Fruit fly (Drosophila melanogaster): Measurements from ENCODE around the gene COX4.

COX4 gene

dm6 chr2L:19958520-19959161 lies at the start of gene COX4 (continued):
- TF ChIP-seq CG4424 (GFP tag; optimal IDR thresholded peaks at IDR 0.05) = no peak
- no peak for TF ChIP-seq CG3838 (GFP tag; optimal IDR thresholded peaks at IDR 0.05)
- TF ChIP-seq Dip3 (GFP tag; optimal IDR thresholded peaks at IDR 0.05) = no peak
- no peak for TF ChIP-seq bcd (GFP tag; optimal IDR thresholded peaks at IDR 0.05)
- TF ChIP-seq wor (GFP tag; IDR thresholded peaks at IDR 0.05) = no peak
- TF ChIP-seq Ets65A (GFP tag) = no peak
- peak; percentile 77 for TF ChIP-seq knrl (GFP tag; IDR thresholded peaks at IDR 0.05; ENCODE audit: partially characterized antibody)
- no peak for TF ChIP-seq stc (GFP tag; IDR thresholded peaks at IDR 0.05)
- no peak for TF ChIP-seq cato (GFP tag; optimal IDR thresholded peaks at IDR 0.05; ENCODE audit: borderline replicate concordance)
- TF ChIP-seq CG14965 (GFP tag; optimal IDR thresholded peaks at IDR 0.05; ENCODE audit: borderline replicate concordance) = no peak
- no peak for TF ChIP-seq slou (GFP tag; optimal IDR thresholded peaks at IDR 0.05)
- no peak for TF ChIP-seq CG15073 (GFP tag; optimal IDR thresholded peaks at IDR 0.05)
- TF ChIP-seq jing (GFP tag; optimal IDR thresholded peaks at IDR 0.05) = no peak
- TF ChIP-seq CG7271 (tag; optimal IDR thresholded peaks at IDR 0.05) = no peak
- TF ChIP-seq CG6765 (GFP tag; optimal IDR thresholded peaks at IDR 0.05) = no peak
- peak; percentile 22 for TF ChIP-seq sna (GFP tag; IDR thresholded peaks at IDR 0.05; ENCODE audit: partially characterized antibody)
- TF ChIP-seq nmo (GFP tag; optimal IDR thresholded peaks at IDR 0.05) = peak; percentile 24
- no peak for TF ChIP-seq CG8478 (optimal IDR thresholded peaks at IDR 0.05)
- TF ChIP-seq chn (GFP tag; optimal IDR thresholded peaks at IDR 0.05) = no peak
- no peak for TF ChIP-seq Fer1 (GFP tag; optimal IDR thresholded peaks at IDR 0.05)
- TF ChIP-seq dmrt11E (tag; optimal IDR thresholded peaks at IDR 0.05) = no peak
- TF ChIP-seq CG3995 (GFP tag; optimal IDR thresholded peaks at IDR 0.05) = peak; percentile 18
- TF ChIP-seq CG11085 (GFP tag; IDR thresholded peaks at IDR 0.05) = no peak
- no peak for TF ChIP-seq twi (tag; optimal IDR thresholded peaks at IDR 0.05)
- no peak for TF ChIP-seq lbe (GFP tag; optimal IDR thresholded peaks at IDR 0.05)
- no peak for TF ChIP-seq vvl (GFP tag; IDR thresholded peaks at IDR 0.05)
- peak; percentile 69 for TF ChIP-seq gfzf (GFP tag; optimal IDR thresholded peaks at IDR 0.05)
- TF ChIP-seq dati (GFP tag; IDR thresholded peaks at IDR 0.05) = no peak
- TF ChIP-seq CG17328 (GFP tag; IDR thresholded peaks at IDR 0.05) = no peak
- no peak for TF ChIP-seq Bteb2 (GFP tag; optimal IDR thresholded peaks at IDR 0.05)
- no peak for TF ChIP-seq Blimp-1 (GFP tag; optimal IDR thresholded peaks at IDR 0.05)
- TF ChIP-seq CG31224 (GFP tag; IDR thresholded peaks at IDR 0.05) = no peak
- TF ChIP-seq CG11093 (GFP tag; IDR thresholded peaks at IDR 0.05) = no peak
- TF ChIP-seq CG34376 (GFP tag; optimal IDR thresholded peaks at IDR 0.05) = no peak
- no peak for TF ChIP-seq her (GFP tag; optimal IDR thresholded peaks at IDR 0.05)
- no peak for TF ChIP-seq Vsx1 (GFP tag; optimal IDR thresholded peaks at IDR 0.05)
- TF ChIP-seq PHDP (tag; optimal IDR thresholded peaks at IDR 0.05) = peak; percentile 8
- TF ChIP-seq da (GFP tag; optimal IDR thresholded peaks at IDR 0.05) = no peak
- TF ChIP-seq CG11504 (tag; optimal IDR thresholded peaks at IDR 0.05) = no peak
- no peak for TF ChIP-seq chm (GFP tag; IDR thresholded peaks at IDR 0.05)
- peak; percentile 32; the same call in 1 of the 3 replicates for TF ChIP-seq zen2 (GFP tag; IDR thresholded peaks at IDR 0.05; ENCODE audit: partially characterized antibody)
- TF ChIP-seq fd3F (GFP tag; optimal IDR thresholded peaks at IDR 0.05) = no peak
- peak; percentile 75 for TF ChIP-seq CG2116 (GFP tag; optimal IDR thresholded peaks at IDR 0.05)
- TF ChIP-seq HmgZ (tag; optimal IDR thresholded peaks at IDR 0.05) = peak; percentile 30
- TF ChIP-seq z (GFP tag; IDR thresholded peaks at IDR 0.05) = no peak
- no peak for TF ChIP-seq tll (GFP tag; optimal IDR thresholded peaks at IDR 0.05)
- peak; percentile 97 for TF ChIP-seq Dp (GFP tag; optimal IDR thresholded peaks at IDR 0.05)
- TF ChIP-seq HLH54F (GFP tag; optimal IDR thresholded peaks at IDR 0.05) = no peak
- TF ChIP-seq BEAF-32 (GFP tag; optimal IDR thresholded peaks at IDR 0.05) = peak; percentile 78
- TF ChIP-seq Dip2 (GFP tag; IDR thresholded peaks at IDR 0.05) = no peak
- TF ChIP-seq pita (GFP tag; optimal IDR thresholded peaks at IDR 0.05) = no peak
